Fruit fly (Drosophila melanogaster) S2 (cell line): ENCODE data around the gene tal-1A.

Experiments used
- CG8478 ChIP-seq: fragments of >200 bp; optimal IDR thresholded peaks from 2 replicates; lab custom pipeline; 2018
- CTCF ChIP-seq, 2 experiments: fragments of >200 bp; optimal IDR thresholded peaks; 2 replicates each; lab custom pipeline; 2018

DNA sequence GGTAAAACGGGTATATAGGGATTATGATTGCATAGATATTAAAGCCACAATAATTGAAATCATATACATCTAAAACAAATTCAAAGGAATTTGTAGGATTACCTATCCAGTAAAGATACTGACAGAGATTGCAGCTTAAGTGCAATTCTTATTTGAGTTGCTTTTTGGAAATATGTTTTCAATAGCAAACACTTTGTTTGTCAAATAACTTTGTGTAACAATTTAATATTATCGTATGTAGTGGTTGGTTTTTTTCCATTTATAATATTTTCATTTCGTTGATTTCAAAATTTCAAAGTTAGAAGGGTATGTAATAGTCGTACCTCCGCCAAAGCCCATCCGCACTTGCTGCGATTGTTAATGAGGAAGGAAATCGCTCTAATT is 6.2 kb upstream of the tal-1A start:
- TF ChIP-seq CG8478 (lab: Kevin White, UChicago): no peak
- TF ChIP-seq CTCF (optimal IDR thresholded peaks at IDR 0.05; lab: Kevin White, UChicago): no peak
